Fruit fly (Drosophila melanogaster): ENCODE data around the gene CG34347.
A peak's percentile ranks its signal among the peaks of the same experiment; 100 is the strongest.

Gene CG34347

dm6 chr3R:31336291-31336690 lies 25.3 kb downstream of the CG34347 start (continued):
- TF ChIP-seq CG32006 (GFP tag; optimal IDR thresholded peaks at IDR 0.05) (peak; percentile 73), fd59A (GFP tag; optimal IDR thresholded peaks at IDR 0.05) (peak; percentile 72), CG6163 (GFP tag; IDR thresholded peaks at IDR 0.05) (peak; percentile 87), CG6276 (GFP tag; optimal IDR thresholded peaks at IDR 0.05) (peak; percentile 54), Sox14 (GFP tag; optimal IDR thresholded peaks at IDR 0.05) (peak; percentile 76), Hr38 (GFP tag; optimal IDR thresholded peaks at IDR 0.05) (no peak), CG7368 (GFP tag; optimal IDR thresholded peaks at IDR 0.05) (peak; percentile 46), OdsH (GFP tag; optimal IDR thresholded peaks at IDR 0.05) (peak; percentile 63), salr (GFP tag; optimal IDR thresholded peaks at IDR 0.05) (peak; percentile 68 to 70), Hr39 (GFP tag; optimal IDR thresholded peaks at IDR 0.05) (no peak), Eip75B (GFP tag; optimal IDR thresholded peaks at IDR 0.05) (peak; percentile 76), CG31627 (GFP tag; optimal IDR thresholded peaks at IDR 0.05) (no peak), pdm3 (GFP tag; optimal IDR thresholded peaks at IDR 0.05) (peak; percentile 72), CG8632 (GFP tag; optimal IDR thresholded peaks at IDR 0.05) (peak; percentile 19), CG8119 (GFP tag; IDR thresholded peaks at IDR 0.05) (peak; percentile 80), lz (GFP tag; optimal IDR thresholded peaks at IDR 0.05) (peak; percentile 35)

- TF ChIP-seq CG4318 (GFP tag; optimal IDR thresholded peaks at IDR 0.05), result no peak
- TF ChIP-seq CG8119 (GFP tag; IDR thresholded peaks at IDR 0.05), result 0 out of 3 replicates have a peak, but pooled peaks have one; percentile 2
These were observed 28.9 kb downstream of the CG34347 start for dm6 chr3R:31339818-31340217.

dm6 chr3R:31340769-31341168 lies 29.8 kb downstream of the CG34347 start:
- no peak for TF ChIP-seq CG11902 (GFP tag; optimal IDR thresholded peaks at IDR 0.05)

- peak; percentile 4 for TF ChIP-seq vri (GFP tag; optimal IDR thresholded peaks at IDR 0.05)
- no peak for TF ChIP-seq CG16779 (tag; optimal IDR thresholded peaks at IDR 0.05)
- TF ChIP-seq Blimp-1 (GFP tag; optimal IDR thresholded peaks at IDR 0.05), result no peak
- no peak for TF ChIP-seq lz (GFP tag; optimal IDR thresholded peaks at IDR 0.05)
- TF ChIP-seq Eip75B (GFP tag; optimal IDR thresholded peaks at IDR 0.05), result no peak
- TF ChIP-seq Sox102F (GFP tag; optimal IDR thresholded peaks at IDR 0.05), result no peak
- peak; percentile 28 for TF ChIP-seq CG34406 (GFP tag; optimal IDR thresholded peaks at IDR 0.05)
- no peak for TF ChIP-seq fd59A (GFP tag; optimal IDR thresholded peaks at IDR 0.05)
- TF ChIP-seq CG6163 (GFP tag; IDR thresholded peaks at IDR 0.05), result peak; percentile 53; the same call in 1 of the 3 replicates
- TF ChIP-seq salr (GFP tag; optimal IDR thresholded peaks at IDR 0.05), result no peak
- no peak for TF ChIP-seq cyc (GFP tag; optimal IDR thresholded peaks at IDR 0.05)
- no peak for TF ChIP-seq CG6854 (GFP tag; optimal IDR thresholded peaks at IDR 0.05)
- TF ChIP-seq CG6276 (GFP tag; optimal IDR thresholded peaks at IDR 0.05), result no peak
- TF ChIP-seq Ets21C (GFP tag; optimal IDR thresholded peaks at IDR 0.05), result no peak
- TF ChIP-seq pdm3 (GFP tag; optimal IDR thresholded peaks at IDR 0.05), result peak; percentile 5
- no peak for TF ChIP-seq CG15336 (GFP tag; IDR thresholded peaks at IDR 0.05)
- peak; percentile 22 for TF ChIP-seq CG10631 (GFP tag; optimal IDR thresholded peaks at IDR 0.05)
- no peak for TF ChIP-seq CG1621 (tag; optimal IDR thresholded peaks at IDR 0.05)
- TF ChIP-seq CG10669 (GFP tag; optimal IDR thresholded peaks at IDR 0.05), result peak; percentile 32
- no peak for TF ChIP-seq fd85E (GFP tag; optimal IDR thresholded peaks at IDR 0.05)
- TF ChIP-seq CG3919 (GFP tag; optimal IDR thresholded peaks at IDR 0.05), result peak; percentile 10
- TF ChIP-seq dac (GFP tag; optimal IDR thresholded peaks at IDR 0.05), result no peak
- TF ChIP-seq Hr4 (GFP tag; optimal IDR thresholded peaks at IDR 0.05), result peak; percentile 14
- no peak for TF ChIP-seq CG4318 (GFP tag; optimal IDR thresholded peaks at IDR 0.05)
- peak; percentile 28 for TF ChIP-seq CG6792 (GFP tag; optimal IDR thresholded peaks at IDR 0.05)
- TF ChIP-seq CG11902 (GFP tag; optimal IDR thresholded peaks at IDR 0.05), result no peak
- no peak for TF ChIP-seq achi (GFP tag; optimal IDR thresholded peaks at IDR 0.05)
- no peak for TF ChIP-seq Lpt (GFP tag; optimal IDR thresholded peaks at IDR 0.05)
- TF ChIP-seq CG8632 (GFP tag; optimal IDR thresholded peaks at IDR 0.05), result peak; percentile 24
- no peak for TF ChIP-seq CG6808 (GFP tag; optimal IDR thresholded peaks at IDR 0.05)
- peak; percentile 52 for TF ChIP-seq svp (GFP tag)
- TF ChIP-seq spab (GFP tag; optimal IDR thresholded peaks at IDR 0.05), result no peak
- peak; percentile 10 for TF ChIP-seq Ets96B (tag; optimal IDR thresholded peaks at IDR 0.05)
- TF ChIP-seq CG11762 (GFP tag; optimal IDR thresholded peaks at IDR 0.05; ENCODE audit: insufficient read depth), result no peak
- TF ChIP-seq CG31627 (GFP tag; optimal IDR thresholded peaks at IDR 0.05), result no peak
- no peak for TF ChIP-seq Sox15 (GFP tag; optimal IDR thresholded peaks at IDR 0.05)
- no peak for TF ChIP-seq dsx (GFP tag; optimal IDR thresholded peaks at IDR 0.05; ENCODE audit: poor library complexity, severe bottlenecking)
- no peak for TF ChIP-seq net (GFP tag; optimal IDR thresholded peaks at IDR 0.05)
These were observed 31.6 kb downstream of the CG34347 start for dm6 chr3R:31342574-31342973.
